Worm (Caenorhabditis elegans) whole organism, L1 larva: ENCODE measurements around the gene ZK84.4.

Experiments
- C04F5.9 ChIP-seq: sonication (generic microtip); optimal IDR thresholded peaks from 2 replicates; lab custom pipeline; 2016; ENCODE audit warnings: missing genetic modification characterization, missing compliant biosample characterization
- C16A3.4 ChIP-seq: fragments of 150-350 bp; optimal IDR thresholded peaks from 2 replicates; lab custom pipeline; 2014; ENCODE audit warnings: missing biosample characterization, missing genetic modification characterization
- aly-2 ChIP-seq: fragments of 150-350 bp; optimal IDR thresholded peaks from 2 replicates; lab custom pipeline; 2014; ENCODE audit warnings: missing biosample characterization, missing genetic modification characterization
- blmp-1 ChIP-seq: fragments of 150-350 bp; optimal IDR thresholded peaks from 2 replicates; lab custom pipeline; 2014; ENCODE audit warnings: missing biosample characterization, missing genetic modification characterization
- ceh-8 ChIP-seq: fragments of 200-800 bp; sonication (Bioruptor generic); optimal IDR thresholded peaks from 2 replicates; lab custom pipeline; 2018; ENCODE audit warnings: mild to moderate bottlenecking, missing genetic modification characterization, moderate library complexity, missing compliant biosample characterization
- ceh-88 ChIP-seq: fragments of 200-800 bp; sonication (Bioruptor generic); IDR thresholded peaks from 2 replicates; pipeline ENCODE4 v1.3.6; 2022; ENCODE audit warnings: missing genetic modification characterization, missing compliant biosample characterization
- ceh-90 ChIP-seq: sonication (generic microtip); optimal IDR thresholded peaks from 2 replicates; lab custom pipeline; 2016; ENCODE audit warnings: missing genetic modification characterization, missing compliant biosample characterization
- efl-1 ChIP-seq, 4 experiments: fragments of 150-350 bp; optimal IDR thresholded peaks in 3 of 4; peaks in 1 of 4; 1 replicate in 1 of 4; 2 replicates in 3 of 4; lab custom pipeline; 2014; ENCODE audit warnings: missing biosample characterization in 2 of 4, missing genetic modification characterization in 2 of 4, missing genetic modification reagents in 2 of 4
- elt-2 ChIP-seq: sonication (generic microtip); optimal IDR thresholded peaks from 2 replicates; lab custom pipeline; 2016; ENCODE audit warnings: missing genetic modification characterization, mild to moderate bottlenecking, inconsistent platforms, missing compliant biosample characterization, missing genetic modification reagents
- elt-3 ChIP-seq, 6 experiments: fragments of 150-350 bp in 1 of 6; sonication (generic microtip); optimal IDR thresholded peaks; 2 replicates each; lab custom pipeline; 2017 to 2018; ENCODE audit warnings: missing biosample characterization in 6 of 6, missing genetic modification characterization in 6 of 6, inconsistent platforms in 1 of 6
- fkh-10 ChIP-seq: sonication (generic microtip); optimal IDR thresholded peaks from 2 replicates; lab custom pipeline; 2017; ENCODE audit warnings: missing biosample characterization, missing genetic modification reagents, missing genetic modification characterization
- fos-1 ChIP-seq: fragments of 150-350 bp; optimal IDR thresholded peaks from 2 replicates; lab custom pipeline; 2014; ENCODE audit warnings: missing biosample characterization, missing genetic modification characterization
- grh-1 ChIP-seq: fragments of 200-800 bp; sonication (Bioruptor generic); IDR thresholded peaks from 2 replicates; pipeline ENCODE4 v1.3.6; 2022; ENCODE audit warnings: missing genetic modification reagents, missing genetic modification characterization, missing compliant biosample characterization
- irx-1 ChIP-seq: sonication (generic microtip); optimal IDR thresholded peaks from 2 replicates; lab custom pipeline; 2016; ENCODE audit warnings: missing genetic modification characterization, missing compliant biosample characterization
- lin-13 ChIP-seq: fragments of 150-350 bp; optimal IDR thresholded peaks from 2 replicates; lab custom pipeline; 2014; ENCODE audit warnings: missing biosample characterization, missing genetic modification reagents, missing genetic modification characterization
- lin-14 ChIP-seq: fragments of 200-800 bp; sonication (Bioruptor generic); optimal IDR thresholded peaks from 2 replicates; lab custom pipeline; 2018; ENCODE audit warnings: mild to moderate bottlenecking, missing genetic modification characterization, moderate library complexity, missing compliant biosample characterization
- lin-15B ChIP-seq: fragments of 150-350 bp; sonication (generic microtip); optimal IDR thresholded peaks from 3 replicates; lab custom pipeline; 2014; ENCODE audit warnings: missing biosample characterization, missing genetic modification characterization
- lin-39 ChIP-seq: fragments of 150-350 bp; optimal IDR thresholded peaks from 2 replicates; lab custom pipeline; 2014; ENCODE audit warnings: missing biosample characterization, missing genetic modification reagents, missing genetic modification characterization
- lir-3 ChIP-seq: sonication (generic microtip); optimal IDR thresholded peaks from 2 replicates; lab custom pipeline; 2016; ENCODE audit warnings: mild to moderate bottlenecking, missing genetic modification characterization, moderate library complexity, missing compliant biosample characterization; ENCODE audit not compliant: poor library complexity
- lsy-2 ChIP-seq, 2 experiments: fragments of 150-350 bp; optimal IDR thresholded peaks; 2 replicates each; lab custom pipeline; 2014; ENCODE audit warnings: missing biosample characterization in 2 of 2, missing genetic modification characterization in 2 of 2
- mab-9 ChIP-seq: fragments of 200-800 bp; sonication (Bioruptor generic); IDR thresholded peaks from 2 replicates; pipeline ENCODE4 v1.3.6; 2022; ENCODE audit warnings: missing genetic modification reagents, missing genetic modification characterization, missing compliant biosample characterization
- mdl-1 ChIP-seq, 2 experiments: fragments of 150-350 bp; optimal IDR thresholded peaks; 2 replicates each; lab custom pipeline; 2014 to 2017; ENCODE audit warnings: missing biosample characterization in 2 of 2, missing genetic modification characterization in 2 of 2, inconsistent platforms in 1 of 2
- mef-2 ChIP-seq: fragments of 150-350 bp; optimal IDR thresholded peaks from 2 replicates; lab custom pipeline; 2014; ENCODE audit warnings: missing biosample characterization, missing genetic modification characterization
- mep-1 ChIP-seq: fragments of 150-350 bp; optimal IDR thresholded peaks from 2 replicates; lab custom pipeline; 2014; ENCODE audit warnings: missing biosample characterization, missing genetic modification characterization
- nhr-11 ChIP-seq: fragments of 150-350 bp; optimal IDR thresholded peaks from 2 replicates; lab custom pipeline; 2014; ENCODE audit warnings: missing biosample characterization, missing genetic modification characterization
- nhr-12 ChIP-seq: sonication (generic microtip); optimal IDR thresholded peaks from 2 replicates; lab custom pipeline; 2017; ENCODE audit warnings: missing biosample characterization, missing genetic modification characterization
- nhr-19 ChIP-seq: fragments of 200-800 bp; sonication (Bioruptor generic); conservative IDR thresholded peaks from 2 replicates; pipeline ENCODE4 v1.3.6; 2022; ENCODE audit warnings: missing genetic modification characterization, missing compliant biosample characterization
- nhr-20 ChIP-seq: sonication (generic microtip); optimal IDR thresholded peaks from 2 replicates; lab custom pipeline; 2016; ENCODE audit warnings: mild to moderate bottlenecking, missing genetic modification characterization, missing compliant biosample characterization
- nhr-28 ChIP-seq: fragments of 150-350 bp; optimal IDR thresholded peaks from 2 replicates; lab custom pipeline; 2014; ENCODE audit warnings: missing biosample characterization, missing genetic modification characterization
- nhr-47 ChIP-seq: sonication (generic microtip); optimal IDR thresholded peaks from 2 replicates; lab custom pipeline; 2016; ENCODE audit warnings: mild to moderate bottlenecking, missing genetic modification characterization, moderate library complexity, missing compliant biosample characterization
- nhr-85 ChIP-seq: sonication (generic microtip); peaks from one replicate; lab custom pipeline; 2016; ENCODE audit warnings: missing genetic modification characterization, inconsistent platforms, missing compliant biosample characterization
- nhr-90 ChIP-seq: sonication (generic microtip); optimal IDR thresholded peaks from 2 replicates; lab custom pipeline; 2016; ENCODE audit warnings: mild to moderate bottlenecking, missing genetic modification characterization, missing compliant biosample characterization; ENCODE audit not compliant: poor library complexity
- pqm-1 ChIP-seq: sonication (generic microtip); optimal IDR thresholded peaks from 3 replicates; lab custom pipeline; 2017; ENCODE audit warnings: missing biosample characterization, missing genetic modification characterization
- rnt-1 ChIP-seq: sonication (generic microtip); optimal IDR thresholded peaks from 2 replicates; lab custom pipeline; 2016; ENCODE audit warnings: mild to moderate bottlenecking, missing genetic modification characterization, moderate library complexity, missing compliant biosample characterization
- skn-1 ChIP-seq: fragments of 150-350 bp; optimal IDR thresholded peaks from 2 replicates; lab custom pipeline; 2014; ENCODE audit warnings: missing biosample characterization, missing genetic modification characterization
- snu-23 ChIP-seq: sonication (generic microtip); optimal IDR thresholded peaks from 2 replicates; lab custom pipeline; 2016; ENCODE audit warnings: missing genetic modification characterization, missing compliant biosample characterization
- sox-4 ChIP-seq: sonication (generic microtip); optimal IDR thresholded peaks from 2 replicates; lab custom pipeline; 2016; ENCODE audit warnings: missing genetic modification characterization, missing compliant biosample characterization
- sptf-1 ChIP-seq: fragments of 150-350 bp; optimal IDR thresholded peaks from 2 replicates; lab custom pipeline; 2014; ENCODE audit warnings: missing biosample characterization, missing genetic modification characterization
- sup-37 ChIP-seq: fragments of 200-800 bp; sonication (Bioruptor generic); optimal IDR thresholded peaks from 2 replicates; lab custom pipeline; 2018; ENCODE audit warnings: mild to moderate bottlenecking, missing genetic modification characterization, missing compliant biosample characterization
- tbx-2 ChIP-seq: sonication (generic microtip); optimal IDR thresholded peaks from 2 replicates; lab custom pipeline; 2016; ENCODE audit warnings: missing genetic modification characterization, missing compliant biosample characterization
- unc-86 ChIP-seq: sonication (generic microtip); optimal IDR thresholded peaks from 2 replicates; lab custom pipeline; 2016; ENCODE audit warnings: missing genetic modification characterization, missing compliant biosample characterization
- xbp-1 ChIP-seq: sonication (generic microtip); optimal IDR thresholded peaks from 2 replicates; lab custom pipeline; 2016; ENCODE audit warnings: missing genetic modification characterization, missing compliant biosample characterization
- zag-1 ChIP-seq: fragments of 150-350 bp; optimal IDR thresholded peaks from 2 replicates; lab custom pipeline; 2014; ENCODE audit warnings: missing biosample characterization, missing genetic modification characterization
- zip-4 ChIP-seq: fragments of 200-800 bp; sonication (Bioruptor generic); optimal IDR thresholded peaks from 2 replicates; lab custom pipeline; 2018; ENCODE audit warnings: mild to moderate bottlenecking, missing genetic modification characterization, moderate library complexity, missing compliant biosample characterization
- ztf-11 ChIP-seq, 2 experiments: sonication (generic microtip); optimal IDR thresholded peaks; 2 replicates each; lab custom pipeline; 2016 to 2017; ENCODE audit warnings: missing genetic modification characterization in 2 of 2, missing biosample characterization in 1 of 2, missing compliant biosample characterization in 1 of 2

The ZK84.4 gene

DNA sequence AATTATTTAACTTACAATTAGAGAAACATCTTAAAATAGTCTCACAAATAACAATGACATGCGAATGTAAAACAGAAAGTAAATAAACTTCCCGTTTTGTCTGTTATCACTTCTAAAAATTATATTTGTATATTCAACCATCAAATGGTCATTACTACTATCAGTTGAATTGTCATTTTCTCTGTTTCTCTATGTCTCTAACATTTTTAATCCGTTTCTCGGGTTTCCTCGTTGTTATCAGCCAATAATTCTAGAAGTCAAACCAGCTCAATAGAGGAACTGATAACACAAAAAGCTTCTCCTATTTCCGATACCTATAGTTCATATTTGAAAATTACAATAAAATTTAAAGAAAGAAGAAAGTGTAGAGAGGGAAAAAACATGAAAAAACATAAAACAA lies 17.9 kb upstream of the ZK84.4 start (continued):
- peak; percentile 43 for TF ChIP-seq nhr-90 (tag; lab: Kevin White, UChicago)
- no peak for TF ChIP-seq mab-9 (GFP tag; lab: Robert Waterston, UW)
- peak; percentile 93 for TF ChIP-seq pqm-1 (tag; lab: Kevin White, UChicago)
- no peak for TF ChIP-seq C16A3.4 (tag; lab: Kevin White, UChicago)
- TF ChIP-seq elt-3 (tag; optimal IDR thresholded peaks at IDR 0.05; lab: Kevin White, UChicago), result no peak
- no peak for TF ChIP-seq nhr-28 (tag; lab: Kevin White, UChicago)
- no peak for TF ChIP-seq unc-86
- TF ChIP-seq lin-13 (GFP tag; lab: Kevin White, UChicago), result no peak
- no peak for TF ChIP-seq mep-1 (tag; lab: Kevin White, UChicago)
- no peak for TF ChIP-seq rnt-1
- TF ChIP-seq aly-2 (tag; lab: Kevin White, UChicago), result no peak
- TF ChIP-seq zag-1 (tag; lab: Kevin White, UChicago), result no peak
- no peak for TF ChIP-seq sup-37 (GFP tag; lab: Kevin White, UChicago)
- no peak for TF ChIP-seq zip-4 (GFP tag; lab: Kevin White, UChicago)
- no peak for TF ChIP-seq xbp-1 (tag; lab: Kevin White, UChicago)
- TF ChIP-seq efl-1 (optimal IDR thresholded peaks at IDR 0.05; lab: Kevin White, UChicago), result no peak
- TF ChIP-seq efl-1 (GFP tag; optimal IDR thresholded peaks at IDR 0.05 in 1 of 2; lab: Kevin White, UChicago), result peak in 1 of 2 experiments; percentile 73

DNA sequence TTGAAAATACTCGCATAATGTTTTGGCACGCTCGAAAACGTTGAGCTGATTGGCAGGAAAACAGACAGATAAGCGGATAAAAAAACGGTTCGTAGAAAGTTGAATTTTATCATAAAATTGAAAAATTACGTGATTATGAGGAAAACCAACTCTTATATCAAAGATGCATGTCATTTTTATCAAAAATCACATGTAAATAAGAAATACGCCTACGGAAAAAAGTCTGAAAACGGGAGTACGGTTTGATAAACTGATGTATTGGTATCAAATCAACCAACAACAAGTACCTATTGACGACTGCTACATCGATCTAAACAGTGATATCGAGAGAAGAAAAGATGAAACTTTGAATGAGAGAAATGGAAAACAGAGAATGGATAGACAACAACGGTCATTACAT lies 16.9 kb upstream of the ZK84.4 start:
- TF ChIP-seq nhr-19 (GFP tag; lab: Robert Waterston, UW) (no peak), nhr-28 (tag; lab: Kevin White, UChicago) (no peak), ceh-88 (GFP tag; lab: Robert Waterston, UW) (no peak), lin-13 (GFP tag; lab: Kevin White, UChicago) (no peak), skn-1 (tag; lab: Kevin White, UChicago) (no peak), grh-1 (GFP tag; lab: Robert Waterston, UW) (no peak), nhr-90 (tag; lab: Kevin White, UChicago) (no peak), fkh-10 (GFP tag; lab: Kevin White, UChicago) (no peak), irx-1 (tag; lab: Kevin White, UChicago) (no peak), zag-1 (tag; lab: Kevin White, UChicago) (no peak), elt-3 (tag; optimal IDR thresholded peaks at IDR 0.05; lab: Kevin White, UChicago) (peak in 1 of 6 experiments; percentile 53), lin-39 (no peak), C04F5.9 (tag; lab: Kevin White, UChicago) (no peak), zip-4 (GFP tag; lab: Kevin White, UChicago) (no peak), rnt-1 (no peak), mef-2 (tag; lab: Kevin White, UChicago) (no peak), C16A3.4 (tag; lab: Kevin White, UChicago) (no peak), blmp-1 (tag; lab: Kevin White, UChicago) (peak; percentile 61), sptf-1 (tag; lab: Kevin White, UChicago) (no peak), elt-2 (peak; percentile 89), xbp-1 (tag; lab: Kevin White, UChicago) (no peak), nhr-11 (tag; lab: Kevin White, UChicago) (no peak), nhr-47 (tag; lab: Kevin White, UChicago) (no peak), ceh-90 (tag; lab: Kevin White, UChicago) (no peak), mdl-1 (tag; optimal IDR thresholded peaks at IDR 0.05; lab: Kevin White, UChicago) (no peak), lsy-2 (tag; optimal IDR thresholded peaks at IDR 0.05; lab: Kevin White, UChicago) (no peak), nhr-85 (tag; lab: Kevin White, UChicago) (peak; percentile 16), lin-14 (GFP tag; lab: Kevin White, UChicago) (peak; percentile 40), lin-15B (no peak), snu-23 (GFP tag; lab: Kevin White, UChicago) (peak; percentile 5), ceh-8 (GFP tag; lab: Kevin White, UChicago) (no peak), nhr-12 (tag; lab: Kevin White, UChicago) (no peak), sox-4 (tag; lab: Kevin White, UChicago) (no peak), lir-3 (tag; lab: Kevin White, UChicago) (no peak), ztf-11 (tag; optimal IDR thresholded peaks at IDR 0.05; lab: Kevin White, UChicago) (no peak), nhr-20 (peak; percentile 24), tbx-2 (tag; lab: Kevin White, UChicago) (no peak), fos-1 (tag; lab: Kevin White, UChicago) (no peak)
